Worm (Caenorhabditis elegans): ENCODE results near the gene Y53F4B.26.

The Y53F4B.26 gene

ce11 chrII:15157880-15158279 lies 17.1 kb upstream of the Y53F4B.26 start, which contains the start of gene ptr-20:
TSS of gene ptr-20 (plus strand) at chrII:15158180.
- TF ChIP-seq him-1 (tag; optimal IDR thresholded peaks at IDR 0.05), result no peak
- no peak for TF ChIP-seq dao-5 (tag; optimal IDR thresholded peaks at IDR 0.05)
- TF ChIP-seq W03F9.2 (tag; optimal IDR thresholded peaks at IDR 0.05), result no peak

- TF ChIP-seq dao-5 (tag; optimal IDR thresholded peaks at IDR 0.05), result no peak
- no peak for TF ChIP-seq him-1 (tag; optimal IDR thresholded peaks at IDR 0.05)
These were observed 7.7 kb upstream of the Y53F4B.26 start for ce11 chrII:15148442-15148841.

ce11 chrII:15145594-15145993 lies 4.8 kb upstream of the Y53F4B.26 start, which contains the start of gene Y53F4B.27:
TSS of gene Y53F4B.27 (plus strand) at chrII:15145894.
- TF ChIP-seq dao-5 (tag; optimal IDR thresholded peaks at IDR 0.05), result no peak
- no peak for TF ChIP-seq him-1 (tag; optimal IDR thresholded peaks at IDR 0.05)
- TF ChIP-seq W03F9.2 (tag; optimal IDR thresholded peaks at IDR 0.05), result no peak

- TF ChIP-seq W03F9.2 (tag; optimal IDR thresholded peaks at IDR 0.05), result no peak
- TF ChIP-seq dao-5 (tag; optimal IDR thresholded peaks at IDR 0.05), result no peak
- TF ChIP-seq him-1 (tag; optimal IDR thresholded peaks at IDR 0.05), result no peak
These were observed 2.9 kb upstream of the Y53F4B.26 start for ce11 chrII:15143729-15144128.

ce11 chrII:15135886-15136285 lies 4.9 kb downstream of the Y53F4B.26 start, which contains the start of gene Y53F4B.25:
TSS of gene Y53F4B.25 (plus strand) at chrII:15136186.
- no peak for TF ChIP-seq W03F9.2 (tag; optimal IDR thresholded peaks at IDR 0.05)
- no peak for TF ChIP-seq dao-5 (tag; optimal IDR thresholded peaks at IDR 0.05)
- TF ChIP-seq him-1 (tag; optimal IDR thresholded peaks at IDR 0.05), result no peak

ce11 chrII:15134332-15134731 lies 6.4 kb downstream of the Y53F4B.26 start, which contains the start of gene Y53F4B.24:
TSS of gene Y53F4B.24 (minus strand) at chrII:15134432.
- TF ChIP-seq him-1 (tag; optimal IDR thresholded peaks at IDR 0.05) (no peak), W03F9.2 (tag; optimal IDR thresholded peaks at IDR 0.05) (no peak), dao-5 (tag; optimal IDR thresholded peaks at IDR 0.05) (no peak)

ce11 chrII:15130512-15130911 lies 10.3 kb downstream of the Y53F4B.26 start, which contains the start of gene Y53F4B.62:
TSS of gene Y53F4B.62 (minus strand) at chrII:15130612.
- TF ChIP-seq dao-5 (tag; optimal IDR thresholded peaks at IDR 0.05) (no peak), him-1 (tag; optimal IDR thresholded peaks at IDR 0.05) (no peak), W03F9.2 (tag; optimal IDR thresholded peaks at IDR 0.05) (no peak)

ce11 chrII:15124193-15124592 lies 16.6 kb downstream of the Y53F4B.26 start, which contains the start of gene Y53F4B.23:
TSS of gene Y53F4B.23 (plus strand) at chrII:15124504.
- TF ChIP-seq W03F9.2 (tag; optimal IDR thresholded peaks at IDR 0.05) (no peak), him-1 (tag; optimal IDR thresholded peaks at IDR 0.05) (no peak), dao-5 (tag; optimal IDR thresholded peaks at IDR 0.05) (no peak)

ce11 chrII:15119537-15120360 lies 21.0 kb downstream of the Y53F4B.26 start, which contains the start of gene arp-1:
TSS of gene arp-1 (plus strand) at chrII:15120301.
- TF ChIP-seq dao-5 (tag; optimal IDR thresholded peaks at IDR 0.05), result no peak
- peak; percentile 24 for TF ChIP-seq W03F9.2 (tag; optimal IDR thresholded peaks at IDR 0.05)
- TF ChIP-seq him-1 (tag; optimal IDR thresholded peaks at IDR 0.05), result no peak

ce11 chrII:15111352-15111751 lies 29.4 kb downstream of the Y53F4B.26 start:
- no peak for TF ChIP-seq dao-5 (tag; optimal IDR thresholded peaks at IDR 0.05)
- TF ChIP-seq him-1 (tag; optimal IDR thresholded peaks at IDR 0.05), result no peak
- TF ChIP-seq W03F9.2 (tag; optimal IDR thresholded peaks at IDR 0.05), result no peak

ce11 chrII:15109844-15110243 lies 30.9 kb downstream of the Y53F4B.26 start, which contains the start of gene Y53F4B.39:
TSS of gene Y53F4B.39 (plus strand) at chrII:15110144.
- no peak for TF ChIP-seq dao-5 (tag; optimal IDR thresholded peaks at IDR 0.05)
- TF ChIP-seq him-1 (tag; optimal IDR thresholded peaks at IDR 0.05), result no peak
- no peak for TF ChIP-seq W03F9.2 (tag; optimal IDR thresholded peaks at IDR 0.05)

- TF ChIP-seq him-1 (tag; optimal IDR thresholded peaks at IDR 0.05), result no peak
- no peak for TF ChIP-seq dao-5 (tag; optimal IDR thresholded peaks at IDR 0.05)
- no peak for TF ChIP-seq W03F9.2 (tag; optimal IDR thresholded peaks at IDR 0.05)
These were observed 33.6 kb downstream of the Y53F4B.26 start for ce11 chrII:15107184-15107583.

Measured in whole organism, L4/young adult.